In genomic region chrIV:5507754-5508153, ce11 we compare ENCODE assay signal across 6 worm cellular contexts.
TF ChIP-seq lines count a peak whose summit lies in the region.

No protein-coding gene starts in this region.

TF ChIP-seq in whole organism, L1 larva, 84 proteins besides CTCF, POLR2A, EP300 and RAD21:
- TF ChIP-seq rnt-1 (tag; optimal IDR thresholded peaks at IDR 0.05; lab: Kevin White, UChicago) (peak; percentile 56), unc-130 (tag; optimal IDR thresholded peaks at IDR 0.05; lab: Kevin White, UChicago) (peak; percentile 2), lin-14 (GFP tag; optimal IDR thresholded peaks at IDR 0.05; lab: Kevin White, UChicago) (peak; percentile 59), pag-3 (tag; optimal IDR thresholded peaks at IDR 0.05; lab: Kevin White, UChicago; ENCODE audit: borderline replicate concordance, insufficient read depth) (no peak), ama-1 (optimal IDR thresholded peaks at IDR 0.05; lab: Kevin White, UChicago) (no peak), lsy-2 (tag; optimal IDR thresholded peaks at IDR 0.05; lab: Kevin White, UChicago) (peak in 1 of 2 experiments; percentile 1)

TF ChIP-seq in whole organism, L2 larva, 48 proteins besides CTCF, POLR2A, EP300 and RAD21:
- TF ChIP-seq C34F6.9 (tag; optimal IDR thresholded peaks at IDR 0.05; lab: Kevin White, UChicago) (peak; percentile 4), snpc-4 (tag; optimal IDR thresholded peaks at IDR 0.05; lab: Kevin White, UChicago) (no peak), nhr-77 (tag; optimal IDR thresholded peaks at IDR 0.05; lab: Kevin White, UChicago) (no peak), peb-1 (tag; optimal IDR thresholded peaks at IDR 0.05; lab: Kevin White, UChicago) (no peak)

TF ChIP-seq in whole organism, L3 larva, 47 proteins besides CTCF, POLR2A, EP300 and RAD21:
- no peak for TF ChIP-seq ceh-82 (tag; optimal IDR thresholded peaks at IDR 0.05; lab: Kevin White, UChicago)
- TF ChIP-seq lin-15B (tag; optimal IDR thresholded peaks at IDR 0.05; lab: Kevin White, UChicago) = no peak
- peak; percentile 13 for TF ChIP-seq egl-5 (tag; optimal IDR thresholded peaks at IDR 0.05; lab: Kevin White, UChicago)
- TF ChIP-seq ceh-16 (tag; optimal IDR thresholded peaks at IDR 0.05; lab: Kevin White, UChicago) = no peak
- no peak for TF ChIP-seq R02D3.7 (tag; optimal IDR thresholded peaks at IDR 0.05; lab: Kevin White, UChicago)
- TF ChIP-seq unc-62 (GFP tag; optimal IDR thresholded peaks at IDR 0.05; lab: Kevin White, UChicago) = no peak
- no peak for TF ChIP-seq pqm-1 (tag; optimal IDR thresholded peaks at IDR 0.05; lab: Kevin White, UChicago)
- no peak for TF ChIP-seq snpc-4 (tag; optimal IDR thresholded peaks at IDR 0.05; lab: Kevin White, UChicago)
- TF ChIP-seq nhr-11 (tag; optimal IDR thresholded peaks at IDR 0.05; lab: Kevin White, UChicago) = no peak
- TF ChIP-seq skn-1 (tag; optimal IDR thresholded peaks at IDR 0.05; lab: Kevin White, UChicago) = no peak
- TF ChIP-seq ceh-9 (tag; optimal IDR thresholded peaks at IDR 0.05; lab: Kevin White, UChicago) = no peak
- no peak for TF ChIP-seq elt-2 (tag; optimal IDR thresholded peaks at IDR 0.05; lab: Kevin White, UChicago)
- no peak for TF ChIP-seq nhr-23 (tag; optimal IDR thresholded peaks at IDR 0.05; lab: Kevin White, UChicago)
- no peak for TF ChIP-seq nhr-76 (tag; optimal IDR thresholded peaks at IDR 0.05; lab: Kevin White, UChicago)
- no peak for TF ChIP-seq nhr-43 (tag; optimal IDR thresholded peaks at IDR 0.05; lab: Kevin White, UChicago; ENCODE audit: poor library complexity, severe bottlenecking)
- TF ChIP-seq lin-39 (tag; optimal IDR thresholded peaks at IDR 0.05; lab: Kevin White, UChicago) = peak; percentile 65
- no peak for TF ChIP-seq nhr-67 (tag; optimal IDR thresholded peaks at IDR 0.05; lab: Kevin White, UChicago)
TF ChIP-seq in whole organism, L3 larva: peak in this region for 2.

TF ChIP-seq in whole organism, late embryonic, 69 proteins besides CTCF, POLR2A, EP300 and RAD21:
- TF ChIP-seq nfya-1 (tag; optimal IDR thresholded peaks at IDR 0.05; lab: Kevin White, UChicago) (no peak), rnt-1 (tag; optimal IDR thresholded peaks at IDR 0.05; lab: Kevin White, UChicago) (peak; percentile 25), unc-55 (GFP tag; optimal IDR thresholded peaks at IDR 0.05; lab: Kevin White, UChicago) (peak; percentile 68), tbx-2 (tag; optimal IDR thresholded peaks at IDR 0.05; lab: Kevin White, UChicago) (peak; percentile 18)

TF ChIP-seq in whole organism, midembryonic, 9 proteins besides CTCF, POLR2A, EP300 and RAD21:
- TF ChIP-seq ztf-23 (GFP tag; IDR thresholded peaks at IDR 0.05; lab: Robert Waterston, UW) (no peak), med-1 (GFP tag; optimal IDR thresholded peaks at IDR 0.05; lab: Kevin White, UChicago; ENCODE audit: insufficient read depth) (no peak), tab-1 (GFP tag; IDR thresholded peaks at IDR 0.05; lab: Robert Waterston, UW) (no peak), ref-1 (GFP tag; conservative IDR thresholded peaks at IDR 0.05; lab: Robert Waterston, UW) (no peak), cog-1 (tag; optimal IDR thresholded peaks at IDR 0.05; lab: Kevin White, UChicago) (peak; percentile 19), klf-2 (GFP tag; conservative IDR thresholded peaks at IDR 0.05; lab: Robert Waterston, UW) (no peak), ztf-29 (GFP tag; IDR thresholded peaks at IDR 0.05; lab: Robert Waterston, UW) (no peak), flt-1 (GFP tag; IDR thresholded peaks at IDR 0.05; lab: Robert Waterston, UW) (no peak)

TF ChIP-seq in whole organism, mixed stage, embryonic, 35 proteins besides CTCF, POLR2A, EP300 and RAD21:
- TF ChIP-seq zip-8 (tag; optimal IDR thresholded peaks at IDR 0.05; lab: Kevin White, UChicago) (no peak), lin-13 (tag; optimal IDR thresholded peaks at IDR 0.05; lab: Kevin White, UChicago) (no peak), unc-39 (tag; optimal IDR thresholded peaks at IDR 0.05; lab: Kevin White, UChicago) (no peak), ceh-83 (GFP tag; optimal IDR thresholded peaks at IDR 0.05; lab: Kevin White, UChicago) (no peak), flh-1 (GFP tag; optimal IDR thresholded peaks at IDR 0.05; lab: Kevin White, UChicago) (no peak), nhr-28 (tag; optimal IDR thresholded peaks at IDR 0.05; lab: Kevin White, UChicago) (no peak), lsy-2 (tag; optimal IDR thresholded peaks at IDR 0.05; lab: Kevin White, UChicago) (no peak), nhr-2 (tag; optimal IDR thresholded peaks at IDR 0.05; lab: Kevin White, UChicago) (peak; percentile 18), snpc-4 (tag; optimal IDR thresholded peaks at IDR 0.05; lab: Kevin White, UChicago) (no peak), blmp-1 (tag; optimal IDR thresholded peaks at IDR 0.05; lab: Kevin White, UChicago) (no peak), unc-62 (GFP tag; optimal IDR thresholded peaks at IDR 0.05; lab: Kevin White, UChicago) (peak; percentile 97), ceh-43 (GFP tag; optimal IDR thresholded peaks at IDR 0.05; lab: Kevin White, UChicago) (no peak), drap-1 (GFP tag; optimal IDR thresholded peaks at IDR 0.05; lab: Kevin White, UChicago) (no peak), mep-1 (tag; optimal IDR thresholded peaks at IDR 0.05; lab: Kevin White, UChicago) (no peak), ztf-11 (tag; optimal IDR thresholded peaks at IDR 0.05; lab: Kevin White, UChicago) (no peak), mab-5 (tag; optimal IDR thresholded peaks at IDR 0.05; lab: Kevin White, UChicago) (no peak), sptf-1 (tag; optimal IDR thresholded peaks at IDR 0.05; lab: Kevin White, UChicago) (no peak), cnd-1 (tag; optimal IDR thresholded peaks at IDR 0.05; lab: Kevin White, UChicago) (no peak), sem-2 (GFP tag; optimal IDR thresholded peaks at IDR 0.05; lab: Kevin White, UChicago) (no peak), nhr-76 (tag; optimal IDR thresholded peaks at IDR 0.05; lab: Kevin White, UChicago) (no peak), unc-120 (tag; optimal IDR thresholded peaks at IDR 0.05; lab: Kevin White, UChicago; ENCODE audit: poor library complexity, severe bottlenecking) (peak; percentile 69), ces-1 (GFP tag; optimal IDR thresholded peaks at IDR 0.05; lab: Kevin White, UChicago) (no peak), M03D4.4 (tag; optimal IDR thresholded peaks at IDR 0.05; lab: Kevin White, UChicago) (no peak), hlh-1 (tag; optimal IDR thresholded peaks at IDR 0.05; lab: Kevin White, UChicago) (peak; percentile 90), elt-3 (tag; optimal IDR thresholded peaks at IDR 0.05; lab: Kevin White, UChicago) (no peak)

Comparison
In these comparisons a context has a peak if more than half of its experiments do, and no peak if none do; other contexts are left out.
1. Of the 10 proteins assayed by ChIP-seq in both whole organism, L1 larva and whole organism, late embryonic: peak only in whole organism, L1 larva: none; only in whole organism, late embryonic: tbx-2; in both: rnt-1; in neither: 8.